Worm (Caenorhabditis elegans): Measurements from ENCODE around the gene T10D4.19.

ce11 chrII:3117471-3117870 is 34.2 kb upstream of the T10D4.19 start, which contains the start of gene T10D4.7:
- TF ChIP-seq him-1 (tag; optimal IDR thresholded peaks at IDR 0.05): no peak
- no peak for TF ChIP-seq W03F9.2 (tag; optimal IDR thresholded peaks at IDR 0.05)
- TF ChIP-seq dao-5 (tag; optimal IDR thresholded peaks at IDR 0.05): no peak

Data from whole organism, L4/young adult.